Fruit fly (Drosophila melanogaster): ENCODE data around the gene GC.

- no peak for TF ChIP-seq Dif (GFP tag; optimal IDR thresholded peaks at IDR 0.05; ENCODE audit: partially characterized antibody)
- TF ChIP-seq OdsH (GFP tag; optimal IDR thresholded peaks at IDR 0.05) = no peak
- TF ChIP-seq pan (optimal IDR thresholded peaks at IDR 0.05) = no peak
- no peak for TF ChIP-seq Myc (optimal IDR thresholded peaks at IDR 0.05)
- no peak for TF ChIP-seq usp (GFP tag; optimal IDR thresholded peaks at IDR 0.05)
- TF ChIP-seq Jra (GFP tag; optimal IDR thresholded peaks at IDR 0.05) = no peak
- no peak for TF ChIP-seq lola (GFP tag; optimal IDR thresholded peaks at IDR 0.05)
- no peak for TF ChIP-seq rgr (GFP tag; optimal IDR thresholded peaks at IDR 0.05)
- TF ChIP-seq Mio (GFP tag; optimal IDR thresholded peaks at IDR 0.05) = no peak
- no peak for TF ChIP-seq psq (GFP tag; optimal IDR thresholded peaks at IDR 0.05)
Measured at dm6 chr3L:1578391-1578948, 50.6 kb downstream of the GC start.
